Fruit fly (Drosophila melanogaster): Measurements from ENCODE around the gene CYLD.
A peak's percentile ranks its signal among the peaks of the same experiment; 100 is the strongest.

The CYLD gene

DNA sequence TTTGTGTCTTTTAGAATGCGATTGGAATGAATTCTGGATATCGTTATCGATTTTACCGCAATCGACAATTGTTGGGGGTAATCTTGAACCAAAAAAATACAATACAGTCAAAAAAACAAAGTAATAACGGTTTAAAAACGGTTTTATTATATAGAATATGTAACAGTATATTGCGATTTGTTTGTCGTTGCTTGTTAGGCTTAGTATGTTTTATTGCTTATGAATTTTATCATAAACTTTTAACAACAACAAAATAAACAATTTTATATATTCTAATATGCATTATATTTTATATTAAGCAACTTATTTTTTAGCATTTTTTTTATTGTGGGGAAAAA is at the start of gene CYLD:
TSS of gene CYLD (minus strand) at position 38 of the 338 bp plus-strand sequence.
- TF ChIP-seq rgr (GFP tag; optimal IDR thresholded peaks at IDR 0.05) (peak; percentile 64), pan (optimal IDR thresholded peaks at IDR 0.05) (no peak), jim (GFP tag; optimal IDR thresholded peaks at IDR 0.05) (no peak), tai (GFP tag; optimal IDR thresholded peaks at IDR 0.05) (no peak), woc (GFP tag; optimal IDR thresholded peaks at IDR 0.05) (peak; percentile 4), dmrt93B (GFP tag; optimal IDR thresholded peaks at IDR 0.05) (no peak), br (GFP tag; optimal IDR thresholded peaks at IDR 0.05) (no peak), CrebA (GFP tag; optimal IDR thresholded peaks at IDR 0.05; ENCODE audit: borderline replicate concordance) (no peak), Mio (GFP tag; optimal IDR thresholded peaks at IDR 0.05) (no peak), Hr78 (GFP tag; optimal IDR thresholded peaks at IDR 0.05) (no peak), psq (GFP tag; optimal IDR thresholded peaks at IDR 0.05) (peak; percentile 25), HLH106 (tag; optimal IDR thresholded peaks at IDR 0.05) (peak; percentile 60), sv (GFP tag; optimal IDR thresholded peaks at IDR 0.05) (no peak), CG32264 (GFP tag; optimal IDR thresholded peaks at IDR 0.05) (no peak), lola (GFP tag; optimal IDR thresholded peaks at IDR 0.05) (no peak), N (GFP tag; optimal IDR thresholded peaks at IDR 0.05) (no peak), Hnf4 (GFP tag; optimal IDR thresholded peaks at IDR 0.05) (peak; percentile 70), GATAd (GFP tag; optimal IDR thresholded peaks at IDR 0.05) (no peak), Dif (GFP tag; optimal IDR thresholded peaks at IDR 0.05; ENCODE audit: partially characterized antibody) (no peak), usp (GFP tag; optimal IDR thresholded peaks at IDR 0.05) (no peak), dl (GFP tag; optimal IDR thresholded peaks at IDR 0.05; ENCODE audit: insufficient read depth in 1 of 2, partially characterized antibody in 2 of 2) (no peak), Rel (GFP tag; optimal IDR thresholded peaks at IDR 0.05) (no peak), Rel (tag; optimal IDR thresholded peaks at IDR 0.05) (no peak), OdsH (GFP tag; optimal IDR thresholded peaks at IDR 0.05) (peak; percentile 50), brk (GFP tag; optimal IDR thresholded peaks at IDR 0.05) (peak; percentile 68), sage (GFP tag; optimal IDR thresholded peaks at IDR 0.05) (peak; percentile 7), Abd-B (GFP tag; optimal IDR thresholded peaks at IDR 0.05) (no peak), ey (GFP tag; optimal IDR thresholded peaks at IDR 0.05) (peak; percentile 14), foxo (GFP tag; optimal IDR thresholded peaks at IDR 0.05) (peak in 1 of 2 experiments; percentile 62), Dfd (GFP tag; optimal IDR thresholded peaks at IDR 0.05) (no peak), Vsx2 (GFP tag; optimal IDR thresholded peaks at IDR 0.05; ENCODE audit: partially characterized antibody) (no peak), Jra (GFP tag; optimal IDR thresholded peaks at IDR 0.05) (peak; percentile 56), CG9705 (GFP tag; optimal IDR thresholded peaks at IDR 0.05) (peak; percentile 34), Hr83 (GFP tag; optimal IDR thresholded peaks at IDR 0.05; ENCODE audit: poor library complexity, severe bottlenecking) (no peak), dsf (GFP tag; optimal IDR thresholded peaks at IDR 0.05; ENCODE audit: borderline replicate concordance) (no peak), Myc (optimal IDR thresholded peaks at IDR 0.05) (no peak), fru (GFP tag; optimal IDR thresholded peaks at IDR 0.05) (no peak), Sp1 (GFP tag; optimal IDR thresholded peaks at IDR 0.05) (no peak), h (GFP tag; optimal IDR thresholded peaks at IDR 0.05) (no peak)

DNA sequence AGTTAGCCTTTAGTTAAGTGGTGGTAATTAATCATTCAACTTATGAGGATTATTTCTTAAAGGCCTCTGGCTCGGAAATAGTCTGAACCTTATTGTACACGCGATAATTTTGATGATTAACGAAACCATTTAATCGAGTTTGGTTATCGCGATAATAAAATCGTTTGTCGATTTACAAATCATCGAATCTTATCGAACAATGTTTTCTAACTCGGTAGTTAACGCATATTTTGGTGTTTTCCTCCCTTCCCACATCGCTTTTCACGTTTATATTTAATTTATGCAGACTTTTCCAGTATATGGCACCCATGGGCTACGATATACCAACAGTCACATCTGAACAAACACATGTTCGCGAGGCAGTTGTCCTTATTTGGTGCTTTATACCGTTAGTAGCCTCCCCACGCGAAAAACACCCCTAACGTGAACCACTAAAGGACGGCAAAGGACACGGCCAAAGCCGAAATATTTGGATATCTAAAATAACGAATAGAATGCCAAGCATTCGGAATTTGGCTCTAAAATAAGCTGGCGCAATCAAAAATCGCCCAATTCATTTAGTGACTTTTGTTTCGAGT is 44.5 kb upstream of the CYLD start, which contains the start of gene Frmd5:
TSS of gene Frmd5 (plus strand) at position 414 of the 578 bp plus-strand sequence.
- TF ChIP-seq sage (GFP tag; optimal IDR thresholded peaks at IDR 0.05) (no peak), dl (GFP tag; optimal IDR thresholded peaks at IDR 0.05; ENCODE audit: insufficient read depth in 1 of 2, partially characterized antibody in 2 of 2) (no peak), foxo (GFP tag; optimal IDR thresholded peaks at IDR 0.05) (no peak), Mio (GFP tag; optimal IDR thresholded peaks at IDR 0.05) (no peak), pan (optimal IDR thresholded peaks at IDR 0.05) (no peak), lola (GFP tag; optimal IDR thresholded peaks at IDR 0.05) (no peak), dsf (GFP tag; optimal IDR thresholded peaks at IDR 0.05; ENCODE audit: borderline replicate concordance) (no peak), Myc (optimal IDR thresholded peaks at IDR 0.05) (no peak), Hr78 (GFP tag; optimal IDR thresholded peaks at IDR 0.05) (no peak), Sp1 (GFP tag; optimal IDR thresholded peaks at IDR 0.05) (no peak), CrebA (GFP tag; optimal IDR thresholded peaks at IDR 0.05; ENCODE audit: borderline replicate concordance) (no peak), ey (GFP tag; optimal IDR thresholded peaks at IDR 0.05) (no peak)
